Worm (Caenorhabditis elegans) whole organism, young adult: ENCODE data around the gene zim-3.

Source experiments
- ama-1 ChIP-seq, 3 experiments: fragments of 150-350 bp in 1 of 3; sonication (generic microtip) in 2 of 3; optimal IDR thresholded peaks; 2 replicates each; lab custom pipeline; 2014 to 2018; ENCODE audit warnings: missing biosample characterization in 2 of 3, missing genetic modification characterization in 2 of 3, missing genetic modification reagents in 2 of 3
- ceh-91 ChIP-seq: fragments of 200-800 bp; sonication (Bioruptor generic); IDR thresholded peaks from 2 replicates; pipeline ENCODE4 v1.3.6; 2022; ENCODE audit warnings: missing genetic modification reagents, missing genetic modification characterization, missing compliant biosample characterization
- let-526 ChIP-seq: fragments of 200-800 bp; sonication (Bioruptor generic); IDR thresholded peaks from 2 replicates; pipeline ENCODE4 v1.3.6; 2022; ENCODE audit warnings: missing genetic modification reagents, missing genetic modification characterization, missing compliant biosample characterization
- let-607 ChIP-seq, 2 experiments: fragments of 200-800 bp in 1 of 2; sonication (Bioruptor generic) in 1 of 2; sonication (generic microtip) in 1 of 2; optimal IDR thresholded peaks; 2 replicates each; lab custom pipeline; 2016 to 2018; ENCODE audit warnings: mild to moderate bottlenecking in 2 of 2, missing compliant biosample characterization in 2 of 2, missing genetic modification characterization in 2 of 2, moderate library complexity in 2 of 2, missing genotype in 1 of 2
- madf-8 ChIP-seq: fragments of 200-800 bp; sonication (Bioruptor generic); conservative IDR thresholded peaks from 2 replicates; pipeline ENCODE4 v1.3.6; 2022; ENCODE audit warnings: missing genetic modification reagents, missing genetic modification characterization, missing compliant biosample characterization

DNA sequence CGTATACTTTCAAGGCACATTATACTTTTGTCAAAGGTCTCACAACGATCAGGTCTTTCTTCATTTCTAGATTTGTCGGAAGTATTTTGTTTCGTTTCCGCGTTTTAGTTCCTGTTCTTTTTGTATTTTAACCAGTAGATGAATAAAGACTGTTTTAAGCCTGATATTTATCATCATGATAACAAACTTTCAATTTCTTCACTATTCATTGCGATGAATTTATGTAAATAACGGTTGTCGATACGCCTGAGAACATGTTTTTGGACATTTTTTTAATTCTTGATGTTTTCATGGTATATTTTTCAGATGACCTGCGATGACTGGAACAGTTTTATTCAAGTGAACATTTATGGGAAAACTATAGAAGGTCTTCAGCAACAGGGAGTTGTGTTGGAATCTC, at the start of gene zim-3:
- TF ChIP-seq madf-8 (GFP tag; lab: Robert Waterston, UW): no peak
- TF ChIP-seq ceh-91 (GFP tag; lab: Robert Waterston, UW): no peak
- no peak for TF ChIP-seq ama-1 (optimal IDR thresholded peaks at IDR 0.05; lab: Kevin White, UChicago)
- TF ChIP-seq ama-1 (GFP tag; optimal IDR thresholded peaks at IDR 0.05; lab: Kevin White, UChicago): no peak
- TF ChIP-seq let-526 (GFP tag; lab: Robert Waterston, UW): no peak
- no peak for TF ChIP-seq let-607 (tag; optimal IDR thresholded peaks at IDR 0.05; lab: Kevin White, UChicago)
